Fruit fly (Drosophila melanogaster) whole organism, prepupa: ENCODE data around the gene Ankle2.

Experiments used
- Blimp-1 ChIP-seq: fragments of 200-800 bp; sonication (Bioruptor generic); optimal IDR thresholded peaks from 3 replicates; lab custom pipeline; 2017; ENCODE audit warnings: missing biosample characterization, missing genetic modification characterization, mild to moderate bottlenecking, moderate library complexity, missing genetic modification reagents
- CG10631 ChIP-seq: fragments of 200-800 bp; sonication (Bioruptor generic); optimal IDR thresholded peaks from 2 replicates; lab custom pipeline; 2016; ENCODE audit warnings: missing biosample characterization, missing genetic modification characterization
- CG10669 ChIP-seq: fragments of 200-800 bp; sonication (Bioruptor generic); optimal IDR thresholded peaks from 3 replicates; lab custom pipeline; 2018; ENCODE audit warnings: missing biosample characterization, mild to moderate bottlenecking, missing genetic modification characterization, moderate library complexity
- CG3032 ChIP-seq: fragments of 200-800 bp; optimal IDR thresholded peaks from 2 replicates; lab custom pipeline; 2019; ENCODE audit warnings: missing biosample characterization, mild to moderate bottlenecking, missing genetic modification characterization, moderate library complexity
- CG31627 ChIP-seq: fragments of 200-800 bp; sonication (Bioruptor generic); optimal IDR thresholded peaks from 3 replicates; lab custom pipeline; 2016; ENCODE audit warnings: missing biosample characterization, missing genetic modification characterization
- CG32006 ChIP-seq: fragments of 200-800 bp; sonication (Bioruptor generic); optimal IDR thresholded peaks from 3 replicates; lab custom pipeline; 2017; ENCODE audit warnings: missing biosample characterization, mild to moderate bottlenecking, missing genetic modification characterization
- CG3919 ChIP-seq: fragments of 200-800 bp; sonication (Bioruptor generic); optimal IDR thresholded peaks from 3 replicates; lab custom pipeline; 2016; ENCODE audit warnings: missing biosample characterization, missing genetic modification characterization
- CG4318 ChIP-seq: fragments of 200-800 bp; sonication (Bioruptor generic); optimal IDR thresholded peaks from 3 replicates; lab custom pipeline; 2017; ENCODE audit warnings: missing biosample characterization, mild to moderate bottlenecking, missing genetic modification characterization
- CG6163 ChIP-seq: fragments of 200-800 bp; sonication (Bioruptor generic); IDR thresholded peaks from 3 replicates; pipeline ENCODE4 v1.3.6; 2022; ENCODE audit warnings: missing biosample characterization, missing genetic modification characterization
- CG6276 ChIP-seq: fragments of 200-800 bp; sonication (Bioruptor generic); optimal IDR thresholded peaks from 2 replicates; lab custom pipeline; 2017; ENCODE audit warnings: missing biosample characterization, mild to moderate bottlenecking, missing genetic modification characterization
- CG6792 ChIP-seq: fragments of 200-800 bp; sonication (Bioruptor generic); optimal IDR thresholded peaks from 3 replicates; lab custom pipeline; 2016; ENCODE audit warnings: missing biosample characterization, missing genetic modification characterization
- CG6808 ChIP-seq: fragments of 200-800 bp; sonication (Bioruptor generic); optimal IDR thresholded peaks from 3 replicates; lab custom pipeline; 2017; ENCODE audit warnings: missing biosample characterization, missing genetic modification characterization, mild to moderate bottlenecking, moderate library complexity, missing genetic modification reagents
- CG7368 ChIP-seq: fragments of 200-800 bp; sonication (Bioruptor generic); optimal IDR thresholded peaks from 3 replicates; lab custom pipeline; 2016; ENCODE audit warnings: missing biosample characterization, missing genetic modification characterization
- CG8119 ChIP-seq: fragments of 200-800 bp; sonication (Bioruptor generic); IDR thresholded peaks from 3 replicates; pipeline ENCODE4 v1.3.6; 2022; ENCODE audit warnings: missing biosample characterization, missing genetic modification characterization
- CG8632 ChIP-seq: fragments of 200-800 bp; sonication (Bioruptor generic); optimal IDR thresholded peaks from 3 replicates; lab custom pipeline; 2016; ENCODE audit warnings: missing biosample characterization, missing genetic modification characterization
- CG9139 ChIP-seq: fragments of 200-800 bp; sonication (Bioruptor generic); optimal IDR thresholded peaks from 3 replicates; lab custom pipeline; 2017; ENCODE audit warnings: missing biosample characterization, mild to moderate bottlenecking, missing genetic modification characterization
- Eip75B ChIP-seq: fragments of 200-800 bp; sonication (Bioruptor generic); optimal IDR thresholded peaks from 3 replicates; lab custom pipeline; 2016; ENCODE audit warnings: missing biosample characterization, missing genetic modification characterization
- Eip78C ChIP-seq: fragments of 200-800 bp; sonication (Bioruptor generic); peaks from one replicate; lab custom pipeline; 2016; ENCODE audit warnings: missing biosample characterization, missing genetic modification characterization
- Eip93F ChIP-seq: fragments of 200-800 bp; sonication (Bioruptor generic); optimal IDR thresholded peaks from 2 replicates; lab custom pipeline; 2016; ENCODE audit warnings: missing biosample characterization, mild to moderate bottlenecking, missing genetic modification characterization
- Ets21C ChIP-seq: fragments of 200-800 bp; sonication (Bioruptor generic); optimal IDR thresholded peaks from 3 replicates; lab custom pipeline; 2016; ENCODE audit warnings: missing biosample characterization, missing genetic modification characterization
- Ets96B ChIP-seq: fragments of 200-800 bp; optimal IDR thresholded peaks from 2 replicates; lab custom pipeline; 2019; ENCODE audit warnings: missing biosample characterization, mild to moderate bottlenecking, missing genetic modification characterization, moderate library complexity
- Gug ChIP-seq: fragments of 200-800 bp; sonication (Bioruptor generic); IDR thresholded peaks from 2 replicates; pipeline ENCODE4 v1.3.6; 2022; ENCODE audit warnings: missing biosample characterization, missing genetic modification characterization
- Hr38 ChIP-seq: sonication (Bioruptor generic); optimal IDR thresholded peaks from 2 replicates; lab custom pipeline; 2016; ENCODE audit warnings: missing biosample characterization, missing genetic modification characterization
- Hr4 ChIP-seq: fragments of 200-800 bp; sonication (Bioruptor generic); optimal IDR thresholded peaks from 3 replicates; lab custom pipeline; 2016; ENCODE audit warnings: missing biosample characterization, missing genetic modification characterization
- Met ChIP-seq: fragments of 200-800 bp; sonication (Bioruptor generic); optimal IDR thresholded peaks from 3 replicates; lab custom pipeline; 2016; ENCODE audit warnings: missing biosample characterization, missing genetic modification characterization
- OdsH ChIP-seq: fragments of 200-800 bp; sonication (Bioruptor generic); optimal IDR thresholded peaks from 3 replicates; lab custom pipeline; 2016; ENCODE audit warnings: missing biosample characterization, missing genetic modification characterization
- Smox ChIP-seq: fragments of 200-800 bp; sonication (Bioruptor generic); optimal IDR thresholded peaks from 3 replicates; lab custom pipeline; 2016; ENCODE audit warnings: missing biosample characterization, missing genetic modification characterization
- Sox14 ChIP-seq: fragments of 200-800 bp; sonication (Bioruptor generic); optimal IDR thresholded peaks from 3 replicates; lab custom pipeline; 2016; ENCODE audit warnings: missing biosample characterization, missing genetic modification characterization
- achi ChIP-seq: fragments of 200-800 bp; sonication (Bioruptor generic); optimal IDR thresholded peaks from 3 replicates; lab custom pipeline; 2016; ENCODE audit warnings: missing biosample characterization, missing genetic modification characterization
- acj6 ChIP-seq: fragments of 200-800 bp; sonication (Bioruptor generic); optimal IDR thresholded peaks from 3 replicates; lab custom pipeline; 2016; ENCODE audit warnings: missing biosample characterization, missing genetic modification characterization
- cyc ChIP-seq: fragments of 200-800 bp; sonication (Bioruptor generic); optimal IDR thresholded peaks from 3 replicates; lab custom pipeline; 2016; ENCODE audit warnings: missing biosample characterization, missing genetic modification characterization
- dsx ChIP-seq: fragments of 200-800 bp; optimal IDR thresholded peaks from 3 replicates; lab custom pipeline; 2019; ENCODE audit warnings: missing biosample characterization, mild to moderate bottlenecking, missing genetic modification characterization, moderate library complexity; ENCODE audit not compliant: poor library complexity, severe bottlenecking
- eg ChIP-seq: fragments of 200-800 bp; sonication (Bioruptor generic); IDR thresholded peaks from 3 replicates; pipeline ENCODE4 v1.3.6; 2022; ENCODE audit warnings: missing biosample characterization, missing genetic modification characterization
- esn ChIP-seq: fragments of 200-800 bp; sonication (Bioruptor generic); optimal IDR thresholded peaks from 2 replicates; lab custom pipeline; 2016; ENCODE audit warnings: missing biosample characterization, mild to moderate bottlenecking, missing genetic modification characterization, moderate library complexity
- fd59A ChIP-seq: fragments of 200-800 bp; sonication (Bioruptor generic); optimal IDR thresholded peaks from 2 replicates; lab custom pipeline; 2017; ENCODE audit warnings: missing biosample characterization, mild to moderate bottlenecking, missing genetic modification characterization, missing genetic modification reagents
- fd85E ChIP-seq: fragments of 200-800 bp; sonication (Bioruptor generic); optimal IDR thresholded peaks from 3 replicates; lab custom pipeline; 2016; ENCODE audit warnings: missing biosample characterization, missing genetic modification characterization
- fkh ChIP-seq: fragments of 200-800 bp; sonication (Bioruptor generic); optimal IDR thresholded peaks from 3 replicates; lab custom pipeline; 2017; ENCODE audit warnings: missing biosample characterization, mild to moderate bottlenecking, missing genetic modification characterization, moderate library complexity
- net ChIP-seq: fragments of 200-800 bp; sonication (Bioruptor generic); optimal IDR thresholded peaks from 3 replicates; lab custom pipeline; 2016; ENCODE audit warnings: missing biosample characterization, missing genetic modification characterization
- pdm3 ChIP-seq: fragments of 200-800 bp; sonication (Bioruptor generic); optimal IDR thresholded peaks from 3 replicates; lab custom pipeline; 2016; ENCODE audit warnings: missing biosample characterization, missing genetic modification characterization
- salr ChIP-seq, 2 experiments: fragments of 200-800 bp; sonication (Bioruptor generic); optimal IDR thresholded peaks; 3 replicates each; lab custom pipeline; 2016 to 2018; ENCODE audit warnings: missing biosample characterization in 2 of 2, missing genetic modification characterization in 2 of 2, mild to moderate bottlenecking in 1 of 2
- spab ChIP-seq: fragments of 200-800 bp; sonication (Bioruptor generic); optimal IDR thresholded peaks from 2 replicates; lab custom pipeline; 2017; ENCODE audit warnings: missing biosample characterization, mild to moderate bottlenecking, missing genetic modification characterization, missing genetic modification reagents
- ss ChIP-seq, 2 experiments: fragments of 200-800 bp; sonication (Bioruptor generic); optimal IDR thresholded peaks; 2 replicates in 1 of 2; 3 replicates in 1 of 2; lab custom pipeline; 2017 to 2018; ENCODE audit warnings: mild to moderate bottlenecking in 2 of 2, missing biosample characterization in 2 of 2, missing genetic modification characterization in 2 of 2, moderate library complexity in 1 of 2
- svp ChIP-seq: fragments of 200-800 bp; sonication (Bioruptor generic); peaks from one replicate; lab custom pipeline; 2016; ENCODE audit warnings: missing biosample characterization, missing genetic modification characterization
- topi ChIP-seq: fragments of 200-800 bp; sonication (Bioruptor generic); optimal IDR thresholded peaks from 3 replicates; lab custom pipeline; 2016; ENCODE audit warnings: missing biosample characterization, missing genetic modification characterization
- vri ChIP-seq: fragments of 200-800 bp; sonication (Bioruptor generic); optimal IDR thresholded peaks from 3 replicates; lab custom pipeline; 2016; ENCODE audit warnings: missing biosample characterization, mild to moderate bottlenecking, missing genetic modification characterization

Gene Ankle2

dm6 chrX:17523559-17523958 lies 55.5 kb downstream of the Ankle2 start:
- TF ChIP-seq cyc (no peak), CG6792 (GFP tag; lab: Kevin White, UChicago) (peak; percentile 2), Ets21C (no peak), spab (GFP tag; lab: Kevin White, UChicago) (peak; percentile 23), CG3919 (GFP tag; lab: Kevin White, UChicago) (no peak), net (GFP tag; lab: Kevin White, UChicago) (peak; percentile 22), dsx (GFP tag; lab: Kevin White, UChicago) (peak; percentile 27), Hr38 (GFP tag; lab: Kevin White, UChicago) (no peak), pdm3 (GFP tag; lab: Kevin White, UChicago) (peak; percentile 47), CG6808 (peak; percentile 19), CG3032 (tag; lab: Kevin White, UChicago) (peak; percentile 42), CG8119 (0 out of 3 replicates have a peak, but pooled peaks have one; percentile 21), Met (peak; percentile 2), eg (no peak), salr (GFP tag; optimal IDR thresholded peaks at IDR 0.05; lab: Kevin White, UChicago) (peak in 1 of 2 experiments; percentile 2), Hr4 (peak; percentile 26), CG32006 (peak; percentile 40), CG8632 (GFP tag; lab: Kevin White, UChicago) (no peak), Eip75B (GFP tag; lab: Kevin White, UChicago) (peak; percentile 12), CG10669 (GFP tag; lab: Kevin White, UChicago) (peak; percentile 53), CG6276 (GFP tag; lab: Kevin White, UChicago) (no peak), Ets96B (peak; percentile 50), CG10631 (peak; percentile 14), ss (GFP tag; optimal IDR thresholded peaks at IDR 0.05; lab: Kevin White, UChicago) (peak in 1 of 2 experiments; percentile 29), OdsH (GFP tag; lab: Kevin White, UChicago) (peak; percentile 4), Eip78C (GFP tag; lab: Kevin White, UChicago) (peak; percentile 78), esn (GFP tag; lab: Kevin White, UChicago) (peak; percentile 10)

dm6 chrX:17522576-17522975 lies 56.5 kb downstream of the Ankle2 start:
- peak; percentile 31 for TF ChIP-seq Ets96B
- no peak for TF ChIP-seq CG10631
- no peak for TF ChIP-seq svp (GFP tag; lab: Kevin White, UChicago)
- TF ChIP-seq Eip93F (GFP tag; lab: Kevin White, UChicago) = no peak
- TF ChIP-seq Eip75B (GFP tag; lab: Kevin White, UChicago) = no peak
- TF ChIP-seq CG6163 (GFP tag; lab: Robert Waterston, UW) = peak; percentile 42; the same call in 1 of the 3 replicates
- no peak for TF ChIP-seq vri (GFP tag; lab: Kevin White, UChicago)
- peak; percentile 57 for TF ChIP-seq CG6808
- no peak for TF ChIP-seq Gug (GFP tag; lab: Robert Waterston, UW)
- no peak for TF ChIP-seq Sox14 (GFP tag; lab: Kevin White, UChicago)
- peak; percentile 21 for TF ChIP-seq dsx (GFP tag; lab: Kevin White, UChicago)
- no peak for TF ChIP-seq Ets21C
- no peak for TF ChIP-seq net (GFP tag; lab: Kevin White, UChicago)
- TF ChIP-seq achi (GFP tag; lab: Kevin White, UChicago) = no peak
- peak; percentile 34 for TF ChIP-seq CG9139 (GFP tag; lab: Kevin White, UChicago)
- no peak for TF ChIP-seq acj6
- TF ChIP-seq spab (GFP tag; lab: Kevin White, UChicago) = peak; percentile 18
- no peak for TF ChIP-seq OdsH (GFP tag; lab: Kevin White, UChicago)
- TF ChIP-seq Met = no peak
- no peak for TF ChIP-seq fd59A (GFP tag; lab: Kevin White, UChicago)
- TF ChIP-seq CG31627 (GFP tag; lab: Kevin White, UChicago) = no peak
- TF ChIP-seq fkh (GFP tag; lab: Kevin White, UChicago) = no peak
- no peak for TF ChIP-seq Blimp-1
- TF ChIP-seq CG3919 (GFP tag; lab: Kevin White, UChicago) = no peak
- no peak for TF ChIP-seq esn (GFP tag; lab: Kevin White, UChicago)
- TF ChIP-seq ss (GFP tag; optimal IDR thresholded peaks at IDR 0.05; lab: Kevin White, UChicago) = peak; percentile 49 to 76
- TF ChIP-seq fd85E (GFP tag; lab: Kevin White, UChicago) = no peak
- TF ChIP-seq pdm3 (GFP tag; lab: Kevin White, UChicago) = no peak
- TF ChIP-seq topi (GFP tag; lab: Kevin White, UChicago) = no peak
- TF ChIP-seq CG7368 (GFP tag; lab: Kevin White, UChicago) = no peak
- no peak for TF ChIP-seq CG4318 (GFP tag; lab: Kevin White, UChicago)
- TF ChIP-seq CG32006 = no peak
- TF ChIP-seq CG3032 (tag; lab: Kevin White, UChicago) = peak; percentile 10
- peak; percentile 47 for TF ChIP-seq Eip78C (GFP tag; lab: Kevin White, UChicago)
- TF ChIP-seq Smox = no peak
